Fruit fly (Drosophila melanogaster): ENCODE measurements around the gene bou.
A peak's percentile ranks its signal among the peaks of the same experiment; 100 is the strongest.

Gene bou

DNA sequence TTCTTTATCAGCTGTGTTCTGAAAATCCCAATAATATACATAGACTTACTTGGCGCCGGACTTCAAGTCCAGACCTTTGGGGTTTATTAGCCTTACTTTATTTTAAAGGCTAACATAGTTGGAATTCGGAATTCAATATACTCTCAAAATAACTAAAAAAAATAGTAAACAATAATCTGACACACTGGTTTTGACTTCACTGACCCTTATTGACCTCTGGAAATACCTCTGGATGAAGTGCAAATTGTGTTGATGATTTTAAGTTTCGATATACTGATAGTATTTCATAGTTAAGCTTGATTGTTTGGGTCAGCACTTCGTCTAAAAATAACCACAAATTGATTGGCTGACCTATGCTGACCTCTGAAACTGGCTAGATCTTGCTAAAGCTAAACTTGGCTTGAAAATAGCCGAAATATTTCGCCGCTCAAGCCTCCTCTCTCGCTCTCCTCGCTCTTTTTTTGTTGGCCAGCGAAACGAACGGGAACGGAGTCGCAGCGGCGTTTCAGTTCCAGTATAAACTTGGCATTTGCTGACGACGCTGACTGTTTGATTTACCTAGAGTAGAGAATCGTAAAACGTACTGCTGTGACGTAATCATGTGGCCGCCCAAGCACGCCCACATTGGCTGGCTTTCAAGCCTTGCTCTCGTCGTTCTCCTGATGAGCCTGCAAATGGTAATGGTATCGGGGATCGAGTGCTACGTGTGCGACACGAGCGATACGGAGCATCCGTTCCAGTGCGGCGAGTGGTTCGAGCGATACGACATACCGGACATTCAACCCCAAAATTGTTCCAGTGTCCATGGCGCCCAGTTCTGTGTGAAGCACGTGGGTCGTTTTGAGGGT lies at the start of gene bou:
Gene bou (plus strand): TSS at position 507 of the 848 bp plus-strand sequence.
- peak; percentile 33 for TF ChIP-seq Dif (GFP tag; optimal IDR thresholded peaks at IDR 0.05; ENCODE audit: partially characterized antibody)
- TF ChIP-seq Myc (optimal IDR thresholded peaks at IDR 0.05) = peak; percentile 55
- no peak for TF ChIP-seq Jra (GFP tag; optimal IDR thresholded peaks at IDR 0.05)

dm6 chrX:6936884-6937283 lies 49.4 kb upstream of the bou start:
- TF ChIP-seq Dfd (GFP tag; optimal IDR thresholded peaks at IDR 0.05) = peak; percentile 89
- TF ChIP-seq Rel (GFP tag; optimal IDR thresholded peaks at IDR 0.05) = no peak
- TF ChIP-seq Rel (tag; optimal IDR thresholded peaks at IDR 0.05) = no peak

dm6 chrX:6937417-6937816 lies 48.9 kb upstream of the bou start:
- TF ChIP-seq rgr (GFP tag; optimal IDR thresholded peaks at IDR 0.05) (no peak), fru (GFP tag; optimal IDR thresholded peaks at IDR 0.05) (no peak), usp (GFP tag; optimal IDR thresholded peaks at IDR 0.05) (no peak), Hr83 (GFP tag; optimal IDR thresholded peaks at IDR 0.05; ENCODE audit: poor library complexity, severe bottlenecking) (no peak), Sp1 (GFP tag; optimal IDR thresholded peaks at IDR 0.05) (no peak), brk (GFP tag; optimal IDR thresholded peaks at IDR 0.05) (no peak), jim (GFP tag; optimal IDR thresholded peaks at IDR 0.05) (no peak)

dm6 chrX:6968564-6968963 lies 17.7 kb upstream of the bou start, which contains the start of gene Setd3:
Gene Setd3 (minus strand): TSS chrX:6968750.
- TF ChIP-seq tai (GFP tag; optimal IDR thresholded peaks at IDR 0.05) = no peak
- no peak for TF ChIP-seq CrebA (GFP tag; optimal IDR thresholded peaks at IDR 0.05; ENCODE audit: borderline replicate concordance)
- no peak for TF ChIP-seq Hnf4 (GFP tag; optimal IDR thresholded peaks at IDR 0.05)
- TF ChIP-seq Sp1 (GFP tag; optimal IDR thresholded peaks at IDR 0.05) = no peak
- TF ChIP-seq Myc (optimal IDR thresholded peaks at IDR 0.05) = no peak
- TF ChIP-seq dmrt93B (GFP tag; optimal IDR thresholded peaks at IDR 0.05) = no peak
- no peak for TF ChIP-seq woc (GFP tag; optimal IDR thresholded peaks at IDR 0.05)
- no peak for TF ChIP-seq Hr83 (GFP tag; optimal IDR thresholded peaks at IDR 0.05; ENCODE audit: poor library complexity, severe bottlenecking)
- TF ChIP-seq foxo (GFP tag; optimal IDR thresholded peaks at IDR 0.05) = no peak
- no peak for TF ChIP-seq Dif (GFP tag; optimal IDR thresholded peaks at IDR 0.05; ENCODE audit: partially characterized antibody)
- no peak for TF ChIP-seq N (GFP tag; optimal IDR thresholded peaks at IDR 0.05)
- TF ChIP-seq sage (GFP tag; optimal IDR thresholded peaks at IDR 0.05) = no peak
- no peak for TF ChIP-seq dsf (GFP tag; optimal IDR thresholded peaks at IDR 0.05; ENCODE audit: borderline replicate concordance)
- no peak for TF ChIP-seq GATAd (GFP tag; optimal IDR thresholded peaks at IDR 0.05)
- TF ChIP-seq CG32264 (GFP tag; optimal IDR thresholded peaks at IDR 0.05) = no peak
- TF ChIP-seq Hr78 (GFP tag; optimal IDR thresholded peaks at IDR 0.05) = no peak
- no peak for TF ChIP-seq Mio (GFP tag; optimal IDR thresholded peaks at IDR 0.05)
- no peak for TF ChIP-seq pan (optimal IDR thresholded peaks at IDR 0.05)
- TF ChIP-seq Rel (GFP tag; optimal IDR thresholded peaks at IDR 0.05) = no peak
- no peak for TF ChIP-seq Rel (tag; optimal IDR thresholded peaks at IDR 0.05)
- TF ChIP-seq OdsH (GFP tag; optimal IDR thresholded peaks at IDR 0.05) = no peak

dm6 chrX:6969364-6970137 lies 16.7 kb upstream of the bou start, which contains the start of gene CG4586:
Gene CG4586 (plus strand): TSS chrX:6969918.
- TF ChIP-seq Rel (GFP tag; optimal IDR thresholded peaks at IDR 0.05) = peak; percentile 98
- TF ChIP-seq Rel (tag; optimal IDR thresholded peaks at IDR 0.05) = peak; percentile 77
- TF ChIP-seq CG9705 (GFP tag; optimal IDR thresholded peaks at IDR 0.05) = peak; percentile 77
- peak; percentile 89 for TF ChIP-seq psq (GFP tag; optimal IDR thresholded peaks at IDR 0.05)
- TF ChIP-seq HLH106 (tag; optimal IDR thresholded peaks at IDR 0.05) = peak; percentile 93
- TF ChIP-seq dsf (GFP tag; optimal IDR thresholded peaks at IDR 0.05; ENCODE audit: borderline replicate concordance) = peak; percentile 77
- TF ChIP-seq fru (GFP tag; optimal IDR thresholded peaks at IDR 0.05) = peak; percentile 96
- no peak for TF ChIP-seq usp (GFP tag; optimal IDR thresholded peaks at IDR 0.05)
- TF ChIP-seq sage (GFP tag; optimal IDR thresholded peaks at IDR 0.05) = peak; percentile 98
- peak; percentile 98 for TF ChIP-seq h (GFP tag; optimal IDR thresholded peaks at IDR 0.05)
- TF ChIP-seq br (GFP tag; optimal IDR thresholded peaks at IDR 0.05) = peak; percentile 98
- TF ChIP-seq woc (GFP tag; optimal IDR thresholded peaks at IDR 0.05) = peak; percentile 91
- TF ChIP-seq Hnf4 (GFP tag; optimal IDR thresholded peaks at IDR 0.05) = peak; percentile 95
- no peak for TF ChIP-seq Dfd (GFP tag; optimal IDR thresholded peaks at IDR 0.05)
- TF ChIP-seq Jra (GFP tag; optimal IDR thresholded peaks at IDR 0.05) = peak; percentile 88
- no peak for TF ChIP-seq Dif (GFP tag; optimal IDR thresholded peaks at IDR 0.05; ENCODE audit: partially characterized antibody)
- peak; percentile 93 to 95 for TF ChIP-seq foxo (GFP tag; optimal IDR thresholded peaks at IDR 0.05)
- TF ChIP-seq ey (GFP tag; optimal IDR thresholded peaks at IDR 0.05) = peak; percentile 95
- TF ChIP-seq GATAd (GFP tag; optimal IDR thresholded peaks at IDR 0.05) = peak; percentile 72
- TF ChIP-seq jim (GFP tag; optimal IDR thresholded peaks at IDR 0.05) = peak; percentile 4
- no peak for TF ChIP-seq lola (GFP tag; optimal IDR thresholded peaks at IDR 0.05)
- peak; percentile 88 for TF ChIP-seq Hr83 (GFP tag; optimal IDR thresholded peaks at IDR 0.05; ENCODE audit: poor library complexity, severe bottlenecking)
- peak; percentile 76 for TF ChIP-seq Mio (GFP tag; optimal IDR thresholded peaks at IDR 0.05)
- TF ChIP-seq Sp1 (GFP tag; optimal IDR thresholded peaks at IDR 0.05) = peak; percentile 96
- no peak for TF ChIP-seq Myc (optimal IDR thresholded peaks at IDR 0.05)
- TF ChIP-seq dl (GFP tag; optimal IDR thresholded peaks at IDR 0.05; ENCODE audit: insufficient read depth in 1 of 2, partially characterized antibody in 2 of 2) = no peak
- TF ChIP-seq sv (GFP tag; optimal IDR thresholded peaks at IDR 0.05) = peak; percentile 89
